Fruit fly (Drosophila melanogaster): Measurements from ENCODE around the gene Cyp4d2.

Cyp4d2 gene

dm6 chrX:2184563-2184962 is 8.8 kb downstream of the Cyp4d2 start, which contains the start of the genes Nmd3 and CG17776:
Gene Nmd3, minus strand, starts transcription at chrX:2184668.
Gene CG17776, plus strand, starts transcription at chrX:2184725.
- TF ChIP-seq usp (GFP tag; optimal IDR thresholded peaks at IDR 0.05) (no peak), psq (optimal IDR thresholded peaks at IDR 0.05) (no peak)

dm6 chrX:2186555-2186954 is 10.7 kb downstream of the Cyp4d2 start, which contains the start of gene CG17777:
Gene CG17777, plus strand, starts transcription at chrX:2186855.
- TF ChIP-seq Dll (optimal IDR thresholded peaks at IDR 0.05), result no peak
- no peak for TF ChIP-seq CG8478 (optimal IDR thresholded peaks at IDR 0.05)
- no peak for TF ChIP-seq EcR (GFP tag; optimal IDR thresholded peaks at IDR 0.05)
- no peak for TF ChIP-seq psq (optimal IDR thresholded peaks at IDR 0.05)
- TF ChIP-seq pan (optimal IDR thresholded peaks at IDR 0.05), result no peak
- TF ChIP-seq usp (GFP tag; optimal IDR thresholded peaks at IDR 0.05), result no peak

dm6 chrX:2187520-2187919 is 11.7 kb downstream of the Cyp4d2 start, which contains the start of gene CG3457:
Gene CG3457, plus strand, starts transcription at chrX:2187820.
- TF ChIP-seq pan (optimal IDR thresholded peaks at IDR 0.05) (no peak), Dll (optimal IDR thresholded peaks at IDR 0.05) (no peak), usp (GFP tag; optimal IDR thresholded peaks at IDR 0.05) (no peak), psq (optimal IDR thresholded peaks at IDR 0.05) (no peak), EcR (GFP tag; optimal IDR thresholded peaks at IDR 0.05) (no peak), CG8478 (optimal IDR thresholded peaks at IDR 0.05) (no peak)

- no peak for TF ChIP-seq CG8478 (optimal IDR thresholded peaks at IDR 0.05)
- no peak for TF ChIP-seq pan (optimal IDR thresholded peaks at IDR 0.05)
- no peak for TF ChIP-seq Dll (optimal IDR thresholded peaks at IDR 0.05)
- TF ChIP-seq usp (GFP tag; optimal IDR thresholded peaks at IDR 0.05), result no peak
- no peak for TF ChIP-seq psq (optimal IDR thresholded peaks at IDR 0.05)
- TF ChIP-seq EcR (GFP tag; optimal IDR thresholded peaks at IDR 0.05), result no peak
These were observed 13.1 kb downstream of the Cyp4d2 start, which contains the start of gene Mct1 for dm6 chrX:2188888-2189287. Gene Mct1, plus strand, starts transcription at chrX:2189188.

- TF ChIP-seq psq (optimal IDR thresholded peaks at IDR 0.05), result no peak
- no peak for TF ChIP-seq EcR (GFP tag; optimal IDR thresholded peaks at IDR 0.05)
- no peak for TF ChIP-seq CG8478 (optimal IDR thresholded peaks at IDR 0.05)
- TF ChIP-seq pan (optimal IDR thresholded peaks at IDR 0.05), result no peak
- no peak for TF ChIP-seq Dll (optimal IDR thresholded peaks at IDR 0.05)
- no peak for TF ChIP-seq usp (GFP tag; optimal IDR thresholded peaks at IDR 0.05)
These were observed 16.1 kb downstream of the Cyp4d2 start for dm6 chrX:2191896-2192295.

dm6 chrX:2193158-2193557 is 17.4 kb downstream of the Cyp4d2 start:
- TF ChIP-seq Dll (optimal IDR thresholded peaks at IDR 0.05) (no peak), CG8478 (optimal IDR thresholded peaks at IDR 0.05) (no peak), EcR (GFP tag; optimal IDR thresholded peaks at IDR 0.05) (no peak), psq (optimal IDR thresholded peaks at IDR 0.05) (no peak), pan (optimal IDR thresholded peaks at IDR 0.05) (no peak), usp (GFP tag; optimal IDR thresholded peaks at IDR 0.05) (no peak)

dm6 chrX:2193809-2194207 is 18.0 kb downstream of the Cyp4d2 start, which contains the start of gene CG14053:
Gene CG14053, minus strand, starts transcription at chrX:2193909.
- TF ChIP-seq psq (optimal IDR thresholded peaks at IDR 0.05) (no peak), usp (GFP tag; optimal IDR thresholded peaks at IDR 0.05) (no peak), CG8478 (optimal IDR thresholded peaks at IDR 0.05) (no peak), pan (optimal IDR thresholded peaks at IDR 0.05) (no peak), EcR (GFP tag; optimal IDR thresholded peaks at IDR 0.05) (no peak), Dll (optimal IDR thresholded peaks at IDR 0.05) (no peak)

- TF ChIP-seq CG8478 (optimal IDR thresholded peaks at IDR 0.05) (no peak), Dll (optimal IDR thresholded peaks at IDR 0.05) (peak; percentile 87), EcR (GFP tag; optimal IDR thresholded peaks at IDR 0.05) (no peak), psq (optimal IDR thresholded peaks at IDR 0.05) (no peak), pan (optimal IDR thresholded peaks at IDR 0.05) (no peak), usp (GFP tag; optimal IDR thresholded peaks at IDR 0.05) (no peak)
These were observed 18.6 kb downstream of the Cyp4d2 start for dm6 chrX:2194208-2195094.

dm6 chrX:2196086-2196732 is 20.4 kb downstream of the Cyp4d2 start:
- no peak for TF ChIP-seq usp (GFP tag; optimal IDR thresholded peaks at IDR 0.05)
- no peak for TF ChIP-seq pan (optimal IDR thresholded peaks at IDR 0.05)
- TF ChIP-seq Dll (optimal IDR thresholded peaks at IDR 0.05), result no peak
- no peak for TF ChIP-seq CG8478 (optimal IDR thresholded peaks at IDR 0.05)
- TF ChIP-seq psq (optimal IDR thresholded peaks at IDR 0.05), result no peak
- TF ChIP-seq EcR (GFP tag; optimal IDR thresholded peaks at IDR 0.05), result no peak

- TF ChIP-seq Dll (optimal IDR thresholded peaks at IDR 0.05), result no peak
- TF ChIP-seq CG8478 (optimal IDR thresholded peaks at IDR 0.05), result no peak
- TF ChIP-seq usp (GFP tag; optimal IDR thresholded peaks at IDR 0.05), result no peak
- no peak for TF ChIP-seq psq (optimal IDR thresholded peaks at IDR 0.05)
- no peak for TF ChIP-seq pan (optimal IDR thresholded peaks at IDR 0.05)
- TF ChIP-seq EcR (GFP tag; optimal IDR thresholded peaks at IDR 0.05), result no peak
These were observed 21.8 kb downstream of the Cyp4d2 start for dm6 chrX:2197414-2198271.

- TF ChIP-seq CG8478 (optimal IDR thresholded peaks at IDR 0.05), result no peak
- no peak for TF ChIP-seq psq (optimal IDR thresholded peaks at IDR 0.05)
- no peak for TF ChIP-seq usp (GFP tag; optimal IDR thresholded peaks at IDR 0.05)
- no peak for TF ChIP-seq Dll (optimal IDR thresholded peaks at IDR 0.05)
- no peak for TF ChIP-seq pan (optimal IDR thresholded peaks at IDR 0.05)
- no peak for TF ChIP-seq EcR (GFP tag; optimal IDR thresholded peaks at IDR 0.05)
These were observed 22.4 kb downstream of the Cyp4d2 start for dm6 chrX:2198272-2198571.

Measured in whole organism.